Worm (Caenorhabditis elegans): ENCODE results near the gene srsx-15.

ce11 chrIV:5653649-5654048 is 30.0 kb upstream of the srsx-15 start, which contains the start of gene clec-178:
- TF ChIP-seq mep-1 (tag; optimal IDR thresholded peaks at IDR 0.05) (no peak), snpc-4 (tag; optimal IDR thresholded peaks at IDR 0.05) (no peak), unc-39 (tag; optimal IDR thresholded peaks at IDR 0.05) (no peak), pha-4 (tag; optimal IDR thresholded peaks at IDR 0.05) (no peak), ztf-11 (tag; optimal IDR thresholded peaks at IDR 0.05) (no peak), unc-62 (GFP tag; optimal IDR thresholded peaks at IDR 0.05) (no peak), nhr-28 (tag; optimal IDR thresholded peaks at IDR 0.05) (no peak), nhr-12 (tag; optimal IDR thresholded peaks at IDR 0.05) (no peak), nhr-237 (tag; optimal IDR thresholded peaks at IDR 0.05) (no peak), blmp-1 (tag; optimal IDR thresholded peaks at IDR 0.05) (no peak), drap-1 (GFP tag; optimal IDR thresholded peaks at IDR 0.05) (no peak), nhr-76 (tag; optimal IDR thresholded peaks at IDR 0.05) (no peak), mls-2 (tag; optimal IDR thresholded peaks at IDR 0.05) (no peak), elt-3 (tag; optimal IDR thresholded peaks at IDR 0.05) (no peak)

Measured in whole organism, mixed stage, embryonic.